Worm (Caenorhabditis elegans) whole organism, early embryonic: ENCODE results near the gene sdz-12.
"Not testable (repeated sequence)": the region's sequence is repeated elsewhere in the genome, so short reads cannot be mapped to it uniquely, and the experiment has no call there.

Source experiments
- B0310.2 ChIP-seq: sonication (generic microtip); optimal IDR thresholded peaks from 2 replicates; lab custom pipeline; 2016; ENCODE audit warnings: mild to moderate bottlenecking, missing genetic modification characterization, missing compliant biosample characterization
- F13C5.2 ChIP-seq: sonication (generic microtip); optimal IDR thresholded peaks from 2 replicates; lab custom pipeline; 2017; ENCODE audit warnings: mild to moderate bottlenecking, missing genetic modification characterization, inconsistent platforms, missing compliant biosample characterization
- aly-1 ChIP-seq: sonication (generic microtip); optimal IDR thresholded peaks from 2 replicates; lab custom pipeline; 2016; ENCODE audit warnings: missing genetic modification characterization, missing compliant biosample characterization
- ama-1 ChIP-seq: fragments of 150-350 bp; optimal IDR thresholded peaks from 2 replicates; lab custom pipeline; 2014
- ceh-13 ChIP-seq: fragments of 200-800 bp; sonication (Bioruptor generic); optimal IDR thresholded peaks from 2 replicates; lab custom pipeline; 2018; ENCODE audit warnings: mild to moderate bottlenecking, missing genetic modification characterization, missing compliant biosample characterization
- ceh-36 ChIP-seq: sonication (generic microtip); optimal IDR thresholded peaks from 2 replicates; lab custom pipeline; 2016; ENCODE audit warnings: missing genetic modification characterization, inconsistent platforms, missing compliant biosample characterization
- ets-7 ChIP-seq: sonication (generic microtip); optimal IDR thresholded peaks from 2 replicates; lab custom pipeline; 2016; ENCODE audit warnings: missing genotype, missing genetic modification characterization, missing compliant biosample characterization
- flt-1 ChIP-seq: fragments of 200-800 bp; sonication (Bioruptor generic); IDR thresholded peaks from 2 replicates; pipeline ENCODE4 v1.3.6; 2022; ENCODE audit warnings: missing genetic modification characterization, missing compliant biosample characterization
- hmbx-1 ChIP-seq: sonication (generic microtip); optimal IDR thresholded peaks from 2 replicates; lab custom pipeline; 2016; ENCODE audit warnings: mild to moderate bottlenecking, missing genetic modification characterization, missing compliant biosample characterization
- hmg-4 ChIP-seq: fragments of 200-800 bp; sonication (Bioruptor generic); optimal IDR thresholded peaks from 2 replicates; lab custom pipeline; 2018; ENCODE audit warnings: mild to moderate bottlenecking, missing genetic modification characterization, missing compliant biosample characterization
- hnd-1 ChIP-seq: sonication (generic microtip); optimal IDR thresholded peaks from 2 replicates; lab custom pipeline; 2016; ENCODE audit warnings: missing genetic modification characterization, missing compliant biosample characterization
- pes-1 ChIP-seq: fragments of 200-800 bp; sonication (Bioruptor generic); IDR thresholded peaks from 2 replicates; pipeline ENCODE4 v1.3.6; 2022; ENCODE audit warnings: missing genetic modification reagents, missing genetic modification characterization, missing compliant biosample characterization
- scrt-1 ChIP-seq: fragments of 200-800 bp; sonication (Bioruptor generic); IDR thresholded peaks from 2 replicates; pipeline ENCODE4 v1.3.6; 2022; ENCODE audit warnings: missing genetic modification characterization, missing compliant biosample characterization
- sea-1 ChIP-seq: fragments of 200-800 bp; sonication (Bioruptor generic); conservative IDR thresholded peaks from 2 replicates; pipeline ENCODE4 v1.3.6; 2022; ENCODE audit warnings: missing genetic modification characterization, missing compliant biosample characterization
- tbx-11 ChIP-seq: fragments of 200-800 bp; sonication (Bioruptor generic); IDR thresholded peaks from 2 replicates; pipeline ENCODE4 v1.3.6; 2022; ENCODE audit warnings: missing genetic modification characterization, missing compliant biosample characterization
- tbx-37 ChIP-seq: fragments of 200-800 bp; sonication (Bioruptor generic); conservative IDR thresholded peaks from 2 replicates; pipeline ENCODE4 v1.3.6; 2022; ENCODE audit warnings: missing genetic modification reagents, missing genetic modification characterization, missing compliant biosample characterization
- tra-4 ChIP-seq: sonication (generic microtip); optimal IDR thresholded peaks from 2 replicates; lab custom pipeline; 2017; ENCODE audit warnings: missing genetic modification characterization, missing compliant biosample characterization

Gene sdz-12

ce11 chrII:3764486-3764885 lies 32.9 kb upstream of the sdz-12 start, which contains the start of gene srx-112:
TSS of gene srx-112 (minus strand) at chrII:3764586.
- TF ChIP-seq ets-7 (tag; lab: Kevin White, UChicago) = no peak
- TF ChIP-seq aly-1 (tag; lab: Kevin White, UChicago) = no peak
- TF ChIP-seq tbx-11 (GFP tag; lab: Robert Waterston, UW) = no peak
- TF ChIP-seq F13C5.2 (tag; lab: Kevin White, UChicago) = no peak
- no peak for TF ChIP-seq B0310.2 (tag; lab: Kevin White, UChicago)
- no peak for TF ChIP-seq tbx-37 (GFP tag; lab: Robert Waterston, UW)
- TF ChIP-seq tra-4 (tag; lab: Kevin White, UChicago) = no peak
- no peak for TF ChIP-seq hmg-4
- no peak for TF ChIP-seq hmbx-1 (tag; lab: Kevin White, UChicago)
- TF ChIP-seq hnd-1 (tag; lab: Kevin White, UChicago) = no peak
- no peak for TF ChIP-seq ama-1
- TF ChIP-seq pes-1 (GFP tag; lab: Robert Waterston, UW) = no peak
- TF ChIP-seq ceh-13 (GFP tag; lab: Kevin White, UChicago) = no peak
- no peak for TF ChIP-seq ceh-36
- TF ChIP-seq flt-1 = no peak
- TF ChIP-seq scrt-1 (GFP tag; lab: Robert Waterston, UW) = no peak
- TF ChIP-seq sea-1 = no peak

- TF ChIP-seq flt-1; ama-1; tbx-37 (GFP tag; lab: Robert Waterston, UW): not testable (repeated sequence)
Observed at ce11 chrII:3761599-3761998, 30.0 kb upstream of the sdz-12 start, which contains the start of gene T24E12.6. TSS of gene T24E12.6 (minus strand) at chrII:3761699.

- no peak for TF ChIP-seq B0310.2 (tag; lab: Kevin White, UChicago)
- no peak for TF ChIP-seq ceh-36
Observed at ce11 chrII:3759010-3759409, 27.4 kb upstream of the sdz-12 start, which contains the start of gene T24E12.12. TSS of gene T24E12.12 (plus strand) at chrII:3759290.

ce11 chrII:3757499-3757898 lies 25.9 kb upstream of the sdz-12 start, which contains the start of gene srx-111:
TSS of gene srx-111 (plus strand) at chrII:3757799.
- TF ChIP-seq tbx-11 (GFP tag; lab: Robert Waterston, UW) (no peak), hmbx-1 (tag; lab: Kevin White, UChicago) (no peak), B0310.2 (tag; lab: Kevin White, UChicago) (no peak), sea-1 (no peak), hnd-1 (tag; lab: Kevin White, UChicago) (no peak), hmg-4 (no peak), aly-1 (tag; lab: Kevin White, UChicago) (no peak), ceh-36 (no peak), flt-1 (no peak), tbx-37 (GFP tag; lab: Robert Waterston, UW) (no peak), scrt-1 (GFP tag; lab: Robert Waterston, UW) (no peak), tra-4 (tag; lab: Kevin White, UChicago) (no peak), ceh-13 (GFP tag; lab: Kevin White, UChicago) (no peak), ama-1 (no peak), ets-7 (tag; lab: Kevin White, UChicago) (no peak), pes-1 (GFP tag; lab: Robert Waterston, UW) (no peak), F13C5.2 (tag; lab: Kevin White, UChicago) (no peak)

ce11 chrII:3753598-3753997 lies 22.0 kb upstream of the sdz-12 start, which contains the start of gene rcd-1:
TSS of gene rcd-1 (plus strand) at chrII:3753898.
- TF ChIP-seq B0310.2 (tag; lab: Kevin White, UChicago) (no peak), F13C5.2 (tag; lab: Kevin White, UChicago) (no peak), tra-4 (tag; lab: Kevin White, UChicago) (no peak), tbx-11 (GFP tag; lab: Robert Waterston, UW) (no peak), hmbx-1 (tag; lab: Kevin White, UChicago) (no peak), ceh-13 (GFP tag; lab: Kevin White, UChicago) (no peak), ceh-36 (no peak), flt-1 (no peak), aly-1 (tag; lab: Kevin White, UChicago) (no peak), scrt-1 (GFP tag; lab: Robert Waterston, UW) (no peak), ama-1 (no peak), ets-7 (tag; lab: Kevin White, UChicago) (no peak), pes-1 (GFP tag; lab: Robert Waterston, UW) (no peak), sea-1 (no peak), hmg-4 (no peak)

- TF ChIP-seq F13C5.2 (tag; lab: Kevin White, UChicago) = no peak
Observed at ce11 chrII:3752184-3752583, 20.6 kb upstream of the sdz-12 start, which contains the start of gene sdz-11. TSS of gene sdz-11 (minus strand) at chrII:3752284.

- no peak for TF ChIP-seq tra-4 (tag; lab: Kevin White, UChicago)
- no peak for TF ChIP-seq pes-1 (GFP tag; lab: Robert Waterston, UW)
- TF ChIP-seq scrt-1 (GFP tag; lab: Robert Waterston, UW) = no peak
- TF ChIP-seq hmg-4 = no peak
- TF ChIP-seq sea-1 = no peak
- no peak for TF ChIP-seq ceh-36
- no peak for TF ChIP-seq hnd-1 (tag; lab: Kevin White, UChicago)
- TF ChIP-seq flt-1 = no peak
- TF ChIP-seq ets-7 (tag; lab: Kevin White, UChicago) = no peak
- no peak for TF ChIP-seq tbx-11 (GFP tag; lab: Robert Waterston, UW)
- TF ChIP-seq aly-1 (tag; lab: Kevin White, UChicago) = no peak
- no peak for TF ChIP-seq tbx-37 (GFP tag; lab: Robert Waterston, UW)
- no peak for TF ChIP-seq ama-1
- TF ChIP-seq hmbx-1 (tag; lab: Kevin White, UChicago) = no peak
- TF ChIP-seq F13C5.2 (tag; lab: Kevin White, UChicago) = no peak
- TF ChIP-seq B0310.2 (tag; lab: Kevin White, UChicago) = no peak
- TF ChIP-seq ceh-13 (GFP tag; lab: Kevin White, UChicago) = no peak
Observed at ce11 chrII:3750685-3751084, 19.1 kb upstream of the sdz-12 start, which contains the start of gene fbxb-91. TSS of gene fbxb-91 (minus strand) at chrII:3750785.

- TF ChIP-seq pes-1 (GFP tag; lab: Robert Waterston, UW) (no peak), tbx-11 (GFP tag; lab: Robert Waterston, UW) (no peak), scrt-1 (GFP tag; lab: Robert Waterston, UW) (no peak), B0310.2 (tag; lab: Kevin White, UChicago) (no peak), tbx-37 (GFP tag; lab: Robert Waterston, UW) (no peak), ets-7 (tag; lab: Kevin White, UChicago) (no peak), ceh-13 (GFP tag; lab: Kevin White, UChicago) (no peak), hmbx-1 (tag; lab: Kevin White, UChicago) (no peak), ceh-36 (no peak), ama-1 (no peak), hnd-1 (tag; lab: Kevin White, UChicago) (no peak), hmg-4 (no peak), sea-1 (no peak), flt-1 (no peak), tra-4 (tag; lab: Kevin White, UChicago) (no peak), aly-1 (tag; lab: Kevin White, UChicago) (no peak), F13C5.2 (tag; lab: Kevin White, UChicago) (no peak)
Observed at ce11 chrII:3748719-3749118, 17.1 kb upstream of the sdz-12 start, which contains the start of gene fbxb-90. TSS of gene fbxb-90 (minus strand) at chrII:3748819.
